Worm (Caenorhabditis elegans) whole organism, young adult: ENCODE measurements around the gene Y116A8C.468.

ENCODE experiments used
- Y67H2A.10 ChIP-seq: fragments of 200-800 bp; sonication (Bioruptor generic); conservative IDR thresholded peaks from 2 replicates; pipeline ENCODE4 v1.3.6; 2022; ENCODE audit warnings: missing genetic modification reagents, missing genetic modification characterization, missing compliant biosample characterization
- zfh-2 ChIP-seq: fragments of 200-800 bp; sonication (Bioruptor generic); conservative IDR thresholded peaks from 2 replicates; pipeline ENCODE4 v1.3.6; 2022; ENCODE audit warnings: missing genetic modification reagents, missing genetic modification characterization, missing compliant biosample characterization

- TF ChIP-seq zfh-2 (no peak), Y67H2A.10 (no peak)
These were observed 12.9 kb downstream of the Y116A8C.468 start, which contains the start of gene Y116A8C.49 for ce11 chrIV:16931077-16931476.
